Worm (Caenorhabditis elegans) whole organism, L3 larva: ENCODE data around the gene psf-1.

Experiments
- ama-1 ChIP-seq: fragments of 150-350 bp; optimal IDR thresholded peaks from 2 replicates; lab custom pipeline; 2018
- daf-12 ChIP-seq: fragments of 150-350 bp; optimal IDR thresholded peaks from 2 replicates; lab custom pipeline; 2014; ENCODE audit warnings: missing biosample characterization, missing genetic modification reagents, missing genetic modification characterization
- elt-2 ChIP-seq: sonication (generic microtip); optimal IDR thresholded peaks from 2 replicates; lab custom pipeline; 2016; ENCODE audit warnings: missing genetic modification reagents, mild to moderate bottlenecking, missing genetic modification characterization, missing compliant biosample characterization
- jun-1 ChIP-seq: fragments of 150-350 bp; optimal IDR thresholded peaks from 2 replicates; lab custom pipeline; 2014; ENCODE audit warnings: missing biosample characterization, missing genetic modification reagents, missing genetic modification characterization
- lin-39 ChIP-seq: fragments of 150-350 bp; optimal IDR thresholded peaks from 2 replicates; lab custom pipeline; 2018; ENCODE audit warnings: missing biosample characterization, missing genetic modification reagents, missing genetic modification characterization
- unc-62 ChIP-seq: fragments of 150-350 bp; sonication (generic microtip); optimal IDR thresholded peaks from 4 replicates; lab custom pipeline; 2014; ENCODE audit warnings: missing biosample characterization, missing genetic modification reagents, missing genetic modification characterization
- ztf-11 ChIP-seq: fragments of 150-350 bp; optimal IDR thresholded peaks from 2 replicates; lab custom pipeline; 2014; ENCODE audit warnings: missing biosample characterization, missing genetic modification characterization
- ztf-4 ChIP-seq: fragments of 150-350 bp; optimal IDR thresholded peaks from 2 replicates; lab custom pipeline; 2014; ENCODE audit warnings: missing biosample characterization, missing genetic modification characterization

DNA sequence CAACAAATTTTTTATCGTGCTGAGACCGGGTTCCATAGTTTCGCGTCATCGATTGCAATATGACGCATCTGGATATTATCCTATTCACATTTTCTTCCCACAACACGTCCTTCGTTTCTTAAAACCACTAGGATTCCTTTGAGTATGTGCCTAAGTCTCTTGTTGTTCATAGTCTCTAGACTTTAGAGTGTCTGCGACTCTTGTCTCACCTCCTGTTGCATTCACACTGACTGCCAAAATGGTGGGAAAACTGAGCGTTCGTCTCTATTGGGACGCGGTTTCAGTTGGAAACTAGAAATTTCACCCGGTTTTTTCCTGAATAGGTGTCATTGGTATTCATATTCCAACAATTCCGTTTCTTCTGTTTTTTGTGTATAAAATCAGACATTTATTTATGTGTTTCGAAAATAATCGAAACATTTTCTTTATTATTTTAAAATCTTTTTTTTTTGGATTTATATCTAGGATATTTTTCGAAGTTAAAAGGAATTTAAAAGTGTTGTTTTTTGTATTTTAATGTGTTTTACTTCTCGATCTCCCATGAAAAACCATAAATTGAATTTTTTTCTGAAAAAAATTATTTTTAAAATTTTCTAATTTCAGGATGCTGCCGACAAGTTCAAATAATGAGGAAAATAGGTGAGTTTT lies 46.7 kb upstream of the psf-1 start, which contains the start of gene C05C10.2:
- no peak for TF ChIP-seq jun-1 (tag; lab: Kevin White, UChicago)
- TF ChIP-seq unc-62: no peak
- TF ChIP-seq elt-2 (tag; lab: Kevin White, UChicago): no peak
- no peak for TF ChIP-seq daf-12 (tag; lab: Kevin White, UChicago)
- no peak for TF ChIP-seq ztf-4 (tag; lab: Kevin White, UChicago)
- TF ChIP-seq ztf-11: no peak
- TF ChIP-seq lin-39: no peak
- no peak for TF ChIP-seq ama-1 (lab: Kevin White, UChicago)
